Fruit fly (Drosophila melanogaster) whole organism, pupa: ENCODE measurements around the gene unc-4.

Experiments used
- CG10348 ChIP-seq: fragments of 200-800 bp; sonication (Bioruptor generic); IDR thresholded peaks from 2 replicates; pipeline ENCODE4 v1.3.6; 2022; ENCODE audit warnings: missing biosample characterization, missing genetic modification characterization
- CG12605 ChIP-seq: fragments of 200-800 bp; sonication (Bioruptor generic); IDR thresholded peaks from 2 replicates; pipeline ENCODE4 v1.3.6; 2022; ENCODE audit warnings: missing biosample characterization, missing genetic modification characterization
- CG13204 ChIP-seq: fragments of 200-800 bp; sonication (Bioruptor generic); optimal IDR thresholded peaks from 2 replicates; lab custom pipeline; 2018; ENCODE audit warnings: missing biosample characterization, mild to moderate bottlenecking, missing genetic modification characterization, moderate library complexity
- CG14655 ChIP-seq: fragments of 200-800 bp; sonication (Bioruptor generic); optimal IDR thresholded peaks from 3 replicates; lab custom pipeline; 2017; ENCODE audit warnings: mild to moderate bottlenecking, missing biosample characterization, missing genetic modification reagents, missing genetic modification characterization
- CG15710 ChIP-seq: fragments of 200-800 bp; sonication (Bioruptor generic); optimal IDR thresholded peaks from 2 replicates; lab custom pipeline; 2018; ENCODE audit warnings: missing biosample characterization, mild to moderate bottlenecking, missing genetic modification characterization, moderate library complexity
- CG17806 ChIP-seq: fragments of 200-800 bp; sonication (Bioruptor generic); optimal IDR thresholded peaks from 2 replicates; lab custom pipeline; 2018; ENCODE audit warnings: missing biosample characterization, mild to moderate bottlenecking, missing genetic modification characterization, moderate library complexity
- CG32121 ChIP-seq: fragments of 200-800 bp; sonication (Bioruptor generic); IDR thresholded peaks from 2 replicates; pipeline ENCODE4 v1.3.6; 2022; ENCODE audit warnings: missing biosample characterization, missing genetic modification characterization
- CG34367 ChIP-seq: fragments of 200-800 bp; sonication (Bioruptor generic); optimal IDR thresholded peaks from 2 replicates; lab custom pipeline; 2018; ENCODE audit warnings: missing biosample characterization, mild to moderate bottlenecking, missing genetic modification characterization
- CG4496 ChIP-seq: fragments of 200-800 bp; sonication (Bioruptor generic); IDR thresholded peaks from 3 replicates; pipeline ENCODE4 v1.3.6; 2022; ENCODE audit warnings: missing biosample characterization, missing genetic modification characterization
- CG8159 ChIP-seq: fragments of 200-800 bp; sonication (Bioruptor generic); optimal IDR thresholded peaks from 3 replicates; lab custom pipeline; 2018; ENCODE audit warnings: missing biosample characterization, mild to moderate bottlenecking, missing genetic modification characterization, moderate library complexity
- CG8301 ChIP-seq: fragments of 200-800 bp; sonication (Bioruptor generic); optimal IDR thresholded peaks from 2 replicates; lab custom pipeline; 2018; ENCODE audit warnings: missing biosample characterization, mild to moderate bottlenecking, missing genetic modification characterization
- CG9948 ChIP-seq: fragments of 200-800 bp; sonication (Bioruptor generic); optimal IDR thresholded peaks from 2 replicates; lab custom pipeline; 2018; ENCODE audit warnings: missing biosample characterization, mild to moderate bottlenecking, missing genetic modification characterization, moderate library complexity
- D1 ChIP-seq: fragments of 200-800 bp; sonication (Bioruptor generic); optimal IDR thresholded peaks from 2 replicates; lab custom pipeline; 2018; ENCODE audit warnings: missing biosample characterization, mild to moderate bottlenecking, missing genetic modification characterization, moderate library complexity
- EcR ChIP-seq: fragments of 200-800 bp; sonication (Bioruptor generic); optimal IDR thresholded peaks from 3 replicates; lab custom pipeline; 2019; ENCODE audit warnings: missing biosample characterization, missing genetic modification characterization, mild to moderate bottlenecking, moderate library complexity, missing genetic modification reagents
- Ets98B ChIP-seq: fragments of 200-800 bp; sonication (Bioruptor generic); IDR thresholded peaks from 2 replicates; pipeline ENCODE4 v1.3.6; 2022; ENCODE audit warnings: missing biosample characterization, missing genetic modification characterization
- Pif1A ChIP-seq: fragments of 200-800 bp; sonication (Bioruptor generic); optimal IDR thresholded peaks from 3 replicates; lab custom pipeline; 2016; ENCODE audit warnings: missing biosample characterization, missing genetic modification characterization
- Pif1B ChIP-seq: fragments of 200-800 bp; sonication (Bioruptor generic); optimal IDR thresholded peaks from 3 replicates; lab custom pipeline; 2016; ENCODE audit warnings: missing biosample characterization, missing genetic modification characterization
- Snoo ChIP-seq: fragments of 200-800 bp; sonication (Bioruptor generic); optimal IDR thresholded peaks from 3 replicates; lab custom pipeline; 2017; ENCODE audit warnings: missing biosample characterization, mild to moderate bottlenecking, missing genetic modification characterization, inconsistent platforms
- fd96Ca ChIP-seq: fragments of 200-800 bp; sonication (Bioruptor generic); IDR thresholded peaks from 3 replicates; pipeline ENCODE4 v1.3.6; 2022; ENCODE audit warnings: missing biosample characterization, missing genetic modification characterization
- gl ChIP-seq: fragments of 200-800 bp; sonication (Bioruptor generic); optimal IDR thresholded peaks from 2 replicates; lab custom pipeline; 2018; ENCODE audit warnings: missing biosample characterization, mild to moderate bottlenecking, missing genetic modification characterization
- rn ChIP-seq: fragments of 200-800 bp; sonication (Bioruptor generic); IDR thresholded peaks from 2 replicates; pipeline ENCODE4 v1.3.6; 2022; ENCODE audit warnings: missing biosample characterization, missing genetic modification characterization

unc-4 gene

dm6 chrX:17725937-17726489 is 42.4 kb upstream of the unc-4 start:
- TF ChIP-seq CG12605 (peak; percentile 77), Ets98B (GFP tag; lab: Robert Waterston, UW) (no peak), gl (tag; lab: Kevin White, UChicago) (peak; percentile 81), CG4496 (no peak), CG9948 (no peak), CG8159 (tag; lab: Kevin White, UChicago) (peak; percentile 57), CG10348 (GFP tag; lab: Robert Waterston, UW) (no peak), CG17806 (tag; lab: Kevin White, UChicago) (peak; percentile 46), rn (GFP tag; lab: Robert Waterston, UW) (no peak), EcR (GFP tag; lab: Kevin White, UChicago) (peak; percentile 90), CG34367 (tag; lab: Kevin White, UChicago) (no peak), CG15710 (peak; percentile 34), CG32121 (0 out of 2 replicates have a peak, but pooled peaks have one; percentile 8), CG13204 (GFP tag; lab: Kevin White, UChicago) (no peak), CG8301 (tag; lab: Kevin White, UChicago) (peak; percentile 20), fd96Ca (peak; percentile 51; the same call in 1 of the 3 replicates)

DNA sequence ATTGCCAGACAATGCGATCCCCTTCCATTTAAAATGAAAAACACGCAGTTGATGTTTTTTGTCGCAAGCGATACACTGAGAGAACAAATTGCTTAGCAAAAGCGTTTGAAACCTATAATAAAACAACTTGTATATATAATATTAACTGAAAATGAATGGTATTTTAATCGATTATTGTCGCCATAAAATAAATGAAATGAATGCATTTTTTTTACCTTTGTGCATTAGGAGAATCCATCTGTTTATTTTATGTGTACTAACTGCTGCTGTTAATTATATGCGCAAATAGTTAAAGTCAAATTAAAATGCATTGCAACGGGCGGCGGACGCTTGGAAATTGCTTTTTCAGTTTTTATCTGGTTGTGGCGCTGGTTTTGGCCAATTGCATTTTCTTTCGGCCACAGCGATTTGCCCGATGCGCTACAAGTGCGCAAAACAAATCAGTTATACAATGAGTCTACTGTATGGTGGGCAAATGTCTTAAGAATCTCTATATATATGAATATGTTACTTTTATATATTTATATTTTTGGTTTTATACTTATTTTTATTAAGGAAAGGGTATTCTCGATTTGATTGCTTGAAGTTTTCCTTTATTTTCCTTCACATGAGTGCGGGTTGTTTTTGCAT is 41.7 kb upstream of the unc-4 start:
- TF ChIP-seq CG15710 = peak; percentile 65
- TF ChIP-seq Ets98B (GFP tag; lab: Robert Waterston, UW) = peak; percentile 62
- TF ChIP-seq CG14655 (GFP tag; lab: Kevin White, UChicago) = peak; percentile 62
- TF ChIP-seq D1 (tag; lab: Kevin White, UChicago) = no peak
- peak; percentile 27 for TF ChIP-seq Pif1B (GFP tag; lab: Kevin White, UChicago)
- TF ChIP-seq Pif1A = peak; percentile 41
- no peak for TF ChIP-seq gl (tag; lab: Kevin White, UChicago)
- TF ChIP-seq rn (GFP tag; lab: Robert Waterston, UW) = peak; percentile 17; the same call in 1 of the 2 replicates
- peak; percentile 55 for TF ChIP-seq CG8301 (tag; lab: Kevin White, UChicago)
- peak; percentile 69 for TF ChIP-seq CG8159 (tag; lab: Kevin White, UChicago)
- TF ChIP-seq CG17806 (tag; lab: Kevin White, UChicago) = peak; percentile 57
- TF ChIP-seq CG9948 = peak; percentile 46
- no peak for TF ChIP-seq Snoo (tag; lab: Kevin White, UChicago)
- no peak for TF ChIP-seq EcR (GFP tag; lab: Kevin White, UChicago)
- TF ChIP-seq CG13204 (GFP tag; lab: Kevin White, UChicago) = no peak
- peak; percentile 82 for TF ChIP-seq fd96Ca
- peak; percentile 81 for TF ChIP-seq CG4496
- TF ChIP-seq CG12605 = no peak; the same call in none of the 2 replicates
- peak; percentile 19 for TF ChIP-seq CG34367 (tag; lab: Kevin White, UChicago)
- TF ChIP-seq CG10348 (GFP tag; lab: Robert Waterston, UW) = no peak
- TF ChIP-seq CG32121 = peak; percentile 69; the same call in 1 of the 2 replicates

- TF ChIP-seq CG12605 (no peak), CG8159 (tag; lab: Kevin White, UChicago) (peak; percentile 25), CG14655 (GFP tag; lab: Kevin White, UChicago) (peak; percentile 32), CG9948 (peak; percentile 13), CG13204 (GFP tag; lab: Kevin White, UChicago) (no peak)
Measured at dm6 chrX:17728338-17728737, 40.0 kb upstream of the unc-4 start.

DNA sequence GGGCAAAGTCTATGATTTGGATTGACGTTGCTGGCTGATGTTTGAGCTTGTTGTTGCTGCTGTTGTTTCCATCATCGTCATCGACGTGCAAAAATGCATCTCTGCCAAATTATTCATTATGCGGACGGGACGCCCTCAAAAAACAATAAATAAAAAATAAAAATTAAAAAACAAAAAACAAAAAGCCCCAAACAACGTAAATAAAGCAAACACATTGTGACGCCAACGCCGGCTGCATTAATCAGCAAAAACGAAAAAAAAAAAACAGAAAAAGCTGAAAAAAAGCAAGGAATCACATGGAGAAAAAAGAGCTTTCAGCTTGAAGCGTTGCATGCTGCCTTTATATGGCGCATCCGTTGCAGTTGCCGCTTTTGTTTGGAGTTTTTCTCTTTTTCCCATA is 36.3 kb upstream of the unc-4 start:
- TF ChIP-seq CG10348 (GFP tag; lab: Robert Waterston, UW) = no peak
- TF ChIP-seq Pif1B (GFP tag; lab: Kevin White, UChicago) = no peak
- TF ChIP-seq CG12605 = 0 out of 2 replicates have a peak, but pooled peaks have one; percentile 12
- TF ChIP-seq CG13204 (GFP tag; lab: Kevin White, UChicago) = peak; percentile 48
- TF ChIP-seq CG34367 (tag; lab: Kevin White, UChicago) = no peak
- TF ChIP-seq CG4496 = no peak
- no peak for TF ChIP-seq CG8159 (tag; lab: Kevin White, UChicago)
- TF ChIP-seq Pif1A = peak; percentile 44
- no peak for TF ChIP-seq CG14655 (GFP tag; lab: Kevin White, UChicago)
- no peak for TF ChIP-seq gl (tag; lab: Kevin White, UChicago)
- TF ChIP-seq CG32121 = no peak
- TF ChIP-seq CG8301 (tag; lab: Kevin White, UChicago) = no peak
- 0 out of 2 replicates have a peak, but pooled peaks have one; percentile 10 for TF ChIP-seq Ets98B (GFP tag; lab: Robert Waterston, UW)
- TF ChIP-seq CG15710 = no peak
- TF ChIP-seq fd96Ca = no peak
- no peak for TF ChIP-seq rn (GFP tag; lab: Robert Waterston, UW)
- TF ChIP-seq Snoo (tag; lab: Kevin White, UChicago) = peak; percentile 39
- TF ChIP-seq CG17806 (tag; lab: Kevin White, UChicago) = no peak
- TF ChIP-seq CG9948 = no peak
- TF ChIP-seq EcR (GFP tag; lab: Kevin White, UChicago) = no peak
- TF ChIP-seq D1 (tag; lab: Kevin White, UChicago) = no peak
- TF ChIP-seq, all 21 proteins: peak for 5

DNA sequence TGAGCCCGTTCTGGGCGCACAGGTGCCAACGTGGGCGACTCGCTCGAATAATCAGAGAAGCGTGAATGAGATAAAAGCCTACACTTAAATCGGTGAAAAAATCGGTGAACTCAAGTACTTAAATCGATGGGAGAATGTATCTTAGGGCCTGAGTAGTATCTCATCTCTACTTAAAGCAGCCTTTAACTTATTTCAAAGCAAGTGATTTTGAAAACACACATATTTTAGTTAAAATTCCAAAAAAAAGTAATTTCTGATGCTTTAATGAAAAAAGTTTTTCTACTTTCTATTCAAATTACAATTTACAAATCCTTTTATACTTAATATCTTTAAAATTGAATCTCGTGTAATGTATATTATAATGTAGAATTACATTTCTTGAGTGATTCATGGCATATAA is 35.7 kb upstream of the unc-4 start:
- TF ChIP-seq gl (tag; lab: Kevin White, UChicago) = no peak
- TF ChIP-seq Pif1B (GFP tag; lab: Kevin White, UChicago) = no peak
- no peak for TF ChIP-seq Snoo (tag; lab: Kevin White, UChicago)
- peak; percentile 60 for TF ChIP-seq CG14655 (GFP tag; lab: Kevin White, UChicago)
- peak; percentile 12 for TF ChIP-seq CG9948
- TF ChIP-seq CG13204 (GFP tag; lab: Kevin White, UChicago) = no peak
- TF ChIP-seq CG10348 (GFP tag; lab: Robert Waterston, UW) = no peak
- no peak for TF ChIP-seq CG12605
- no peak for TF ChIP-seq CG34367 (tag; lab: Kevin White, UChicago)
- no peak for TF ChIP-seq CG15710
- no peak for TF ChIP-seq CG32121
- peak; percentile 42 for TF ChIP-seq CG8301 (tag; lab: Kevin White, UChicago)
- TF ChIP-seq CG4496 = 0 out of 3 replicates have a peak, but pooled peaks have one; percentile 20
- TF ChIP-seq rn (GFP tag; lab: Robert Waterston, UW) = no peak
- TF ChIP-seq EcR (GFP tag; lab: Kevin White, UChicago) = no peak
- peak; percentile 33 for TF ChIP-seq CG8159 (tag; lab: Kevin White, UChicago)
- TF ChIP-seq CG17806 (tag; lab: Kevin White, UChicago) = peak; percentile 26
- TF ChIP-seq, all 21 proteins: peak for 6
